Fruit fly (Drosophila melanogaster): ENCODE data around the gene Fgop2.

Gene Fgop2

dm6 chr2L:6942714-6943113, 2.4 kb downstream of the Fgop2 start, which contains the start of gene CG18304:
TSS of gene CG18304 (minus strand) at chr2L:6942814.
- no peak for TF ChIP-seq usp (GFP tag; optimal IDR thresholded peaks at IDR 0.05)
- no peak for TF ChIP-seq EcR (GFP tag; optimal IDR thresholded peaks at IDR 0.05)
- TF ChIP-seq CG8478 (optimal IDR thresholded peaks at IDR 0.05) = no peak
- no peak for TF ChIP-seq Dll (optimal IDR thresholded peaks at IDR 0.05)
- TF ChIP-seq pan (optimal IDR thresholded peaks at IDR 0.05) = no peak
- TF ChIP-seq psq (optimal IDR thresholded peaks at IDR 0.05) = no peak

dm6 chr2L:6941731-6942130, 3.4 kb downstream of the Fgop2 start:
- TF ChIP-seq CG8478 (optimal IDR thresholded peaks at IDR 0.05) (no peak), Dll (optimal IDR thresholded peaks at IDR 0.05) (no peak), psq (optimal IDR thresholded peaks at IDR 0.05) (no peak), pan (optimal IDR thresholded peaks at IDR 0.05) (no peak), EcR (GFP tag; optimal IDR thresholded peaks at IDR 0.05) (no peak), usp (GFP tag; optimal IDR thresholded peaks at IDR 0.05) (no peak)

- no peak for TF ChIP-seq EcR (GFP tag; optimal IDR thresholded peaks at IDR 0.05)
- TF ChIP-seq pan (optimal IDR thresholded peaks at IDR 0.05) = no peak
- TF ChIP-seq usp (GFP tag; optimal IDR thresholded peaks at IDR 0.05) = no peak
- no peak for TF ChIP-seq Dll (optimal IDR thresholded peaks at IDR 0.05)
- no peak for TF ChIP-seq psq (optimal IDR thresholded peaks at IDR 0.05)
- no peak for TF ChIP-seq CG8478 (optimal IDR thresholded peaks at IDR 0.05)
These were observed 5.4 kb downstream of the Fgop2 start for dm6 chr2L:6939698-6940097.

dm6 chr2L:6931821-6932220, 13.3 kb downstream of the Fgop2 start, which contains the start of gene CG43232:
TSS of gene CG43232 (plus strand) at chr2L:6932121.
- TF ChIP-seq EcR (GFP tag; optimal IDR thresholded peaks at IDR 0.05) (no peak), CG8478 (optimal IDR thresholded peaks at IDR 0.05) (no peak), Dll (optimal IDR thresholded peaks at IDR 0.05) (no peak), psq (optimal IDR thresholded peaks at IDR 0.05) (no peak), pan (optimal IDR thresholded peaks at IDR 0.05) (no peak), usp (GFP tag; optimal IDR thresholded peaks at IDR 0.05) (no peak)

- TF ChIP-seq EcR (GFP tag; optimal IDR thresholded peaks at IDR 0.05) = no peak
- no peak for TF ChIP-seq psq (optimal IDR thresholded peaks at IDR 0.05)
- TF ChIP-seq usp (GFP tag; optimal IDR thresholded peaks at IDR 0.05) = no peak
- TF ChIP-seq CG8478 (optimal IDR thresholded peaks at IDR 0.05) = no peak
- TF ChIP-seq pan (optimal IDR thresholded peaks at IDR 0.05) = no peak
- no peak for TF ChIP-seq Dll (optimal IDR thresholded peaks at IDR 0.05)
These were observed 20.0 kb downstream of the Fgop2 start for dm6 chr2L:6925114-6925513.

- TF ChIP-seq usp (GFP tag; optimal IDR thresholded peaks at IDR 0.05) = no peak
- TF ChIP-seq CG8478 (optimal IDR thresholded peaks at IDR 0.05) = no peak
- TF ChIP-seq pan (optimal IDR thresholded peaks at IDR 0.05) = no peak
- no peak for TF ChIP-seq psq (optimal IDR thresholded peaks at IDR 0.05)
- no peak for TF ChIP-seq EcR (GFP tag; optimal IDR thresholded peaks at IDR 0.05)
- no peak for TF ChIP-seq Dll (optimal IDR thresholded peaks at IDR 0.05)
These were observed 22.9 kb downstream of the Fgop2 start for dm6 chr2L:6922091-6922753.

- TF ChIP-seq usp (GFP tag; optimal IDR thresholded peaks at IDR 0.05) (no peak), psq (optimal IDR thresholded peaks at IDR 0.05) (no peak), CG8478 (optimal IDR thresholded peaks at IDR 0.05) (no peak), pan (optimal IDR thresholded peaks at IDR 0.05) (no peak), Dll (optimal IDR thresholded peaks at IDR 0.05) (no peak), EcR (GFP tag; optimal IDR thresholded peaks at IDR 0.05) (no peak)
These were observed 23.6 kb downstream of the Fgop2 start for dm6 chr2L:6921360-6922090.

- TF ChIP-seq CG8478 (optimal IDR thresholded peaks at IDR 0.05) (peak; percentile 33), Dll (optimal IDR thresholded peaks at IDR 0.05) (no peak), psq (optimal IDR thresholded peaks at IDR 0.05) (no peak), pan (optimal IDR thresholded peaks at IDR 0.05) (no peak), usp (GFP tag; optimal IDR thresholded peaks at IDR 0.05) (no peak), EcR (GFP tag; optimal IDR thresholded peaks at IDR 0.05) (no peak)
These were observed 24.3 kb downstream of the Fgop2 start, which contains the start of gene Hrb27C for dm6 chr2L:6920661-6921359. TSS of gene Hrb27C (plus strand) at chr2L:6920704.

- TF ChIP-seq pan (optimal IDR thresholded peaks at IDR 0.05) = no peak
- TF ChIP-seq CG8478 (optimal IDR thresholded peaks at IDR 0.05) = no peak
- no peak for TF ChIP-seq usp (GFP tag; optimal IDR thresholded peaks at IDR 0.05)
- no peak for TF ChIP-seq psq (optimal IDR thresholded peaks at IDR 0.05)
- no peak for TF ChIP-seq Dll (optimal IDR thresholded peaks at IDR 0.05)
- TF ChIP-seq EcR (GFP tag; optimal IDR thresholded peaks at IDR 0.05) = no peak
These were observed 25.0 kb downstream of the Fgop2 start, which contains the start of gene x16 for dm6 chr2L:6919850-6920660. TSS of gene x16 (minus strand) at chr2L:6920210.

- no peak for TF ChIP-seq EcR (GFP tag; optimal IDR thresholded peaks at IDR 0.05)
- TF ChIP-seq CG8478 (optimal IDR thresholded peaks at IDR 0.05) = no peak
- no peak for TF ChIP-seq Dll (optimal IDR thresholded peaks at IDR 0.05)
- TF ChIP-seq pan (optimal IDR thresholded peaks at IDR 0.05) = no peak
- no peak for TF ChIP-seq psq (optimal IDR thresholded peaks at IDR 0.05)
- TF ChIP-seq usp (GFP tag; optimal IDR thresholded peaks at IDR 0.05) = no peak
These were observed 25.8 kb downstream of the Fgop2 start for dm6 chr2L:6919203-6919849.
